Worm (Caenorhabditis elegans): ENCODE measurements around the gene K10G4.3.

- TF ChIP-seq cog-1 (tag; optimal IDR thresholded peaks at IDR 0.05) (no peak), ref-1 (GFP tag; conservative IDR thresholded peaks at IDR 0.05) (no peak), klf-2 (GFP tag; conservative IDR thresholded peaks at IDR 0.05) (no peak), T22C8.4 (GFP tag; IDR thresholded peaks at IDR 0.05) (no peak)
These were observed 19.4 kb upstream of the K10G4.3 start for ce11 chrV:17284159-17284558.

All from whole organism, midembryonic.